Fruit fly (Drosophila melanogaster) whole organism, embryonic: Measurements from ENCODE around the gene CG33641.
A peak's percentile ranks its signal among the peaks of the same experiment; 100 is the strongest.

ENCODE experiments used
- CG10147 ChIP-seq: fragments of 200-800 bp; sonication (Bioruptor generic); optimal IDR thresholded peaks from 2 replicates; lab custom pipeline; 2019; ENCODE audit warnings: missing biosample characterization, mild to moderate bottlenecking, missing genetic modification characterization, moderate library complexity
- CG10267 ChIP-seq: fragments of 200-800 bp; sonication (Bioruptor generic); optimal IDR thresholded peaks from 2 replicates; lab custom pipeline; 2018; ENCODE audit warnings: missing biosample characterization, mild to moderate bottlenecking, missing genetic modification characterization, moderate library complexity
- CG11723 ChIP-seq: fragments of 200-800 bp; sonication (Bioruptor generic); optimal IDR thresholded peaks from 2 replicates; lab custom pipeline; 2017; ENCODE audit warnings: missing biosample characterization, mild to moderate bottlenecking, missing genetic modification characterization
- CG12942 ChIP-seq: fragments of 200-800 bp; sonication (Bioruptor generic); optimal IDR thresholded peaks from 3 replicates; lab custom pipeline; 2016; ENCODE audit warnings: missing biosample characterization, missing genetic modification characterization
- CG13287 ChIP-seq: fragments of 200-800 bp; sonication (Bioruptor generic); IDR thresholded peaks from 2 replicates; pipeline ENCODE4 v1.3.6; 2022; ENCODE audit warnings: missing biosample characterization, missing genetic modification characterization; ENCODE audit not compliant: partially characterized antibody
- CG13624 ChIP-seq: fragments of 200-800 bp; sonication (Bioruptor generic); optimal IDR thresholded peaks from 2 replicates; lab custom pipeline; 2016; ENCODE audit warnings: missing biosample characterization, missing genetic modification characterization
- CG13775 ChIP-seq: fragments of 200-800 bp; sonication (Bioruptor generic); optimal IDR thresholded peaks from 3 replicates; lab custom pipeline; 2017; ENCODE audit warnings: missing biosample characterization, mild to moderate bottlenecking, missing genetic modification characterization
- CG13894 ChIP-seq: fragments of 200-800 bp; sonication (Bioruptor generic); optimal IDR thresholded peaks from 3 replicates; lab custom pipeline; 2018; ENCODE audit warnings: missing biosample characterization, mild to moderate bottlenecking, missing genetic modification characterization, moderate library complexity
- CG14050 ChIP-seq: fragments of 200-800 bp; sonication (Bioruptor generic); IDR thresholded peaks from 3 replicates; pipeline ENCODE4 v1.3.6; 2022; ENCODE audit warnings: missing biosample characterization, missing genetic modification characterization
- CG15269 ChIP-seq: fragments of 200-800 bp; sonication (Bioruptor generic); optimal IDR thresholded peaks from 2 replicates; lab custom pipeline; 2018; ENCODE audit warnings: missing biosample characterization, mild to moderate bottlenecking, missing genetic modification characterization, moderate library complexity
- CG1603 ChIP-seq: fragments of 200-800 bp; sonication (Bioruptor generic); optimal IDR thresholded peaks from 2 replicates; lab custom pipeline; 2019; ENCODE audit warnings: missing biosample characterization, mild to moderate bottlenecking, missing genetic modification characterization, moderate library complexity
- CG16815 ChIP-seq: fragments of 200-800 bp; sonication (Bioruptor generic); optimal IDR thresholded peaks from 3 replicates; lab custom pipeline; 2017; ENCODE audit warnings: missing biosample characterization, mild to moderate bottlenecking, missing genetic modification characterization
- CG1792 ChIP-seq: fragments of 200-800 bp; sonication (Bioruptor generic); optimal IDR thresholded peaks from 2 replicates; lab custom pipeline; 2016; ENCODE audit warnings: missing biosample characterization, missing genetic modification characterization
- CG2712 ChIP-seq: fragments of 200-800 bp; optimal IDR thresholded peaks from 3 replicates; lab custom pipeline; 2019; ENCODE audit warnings: missing biosample characterization, mild to moderate bottlenecking, missing genetic modification characterization, moderate library complexity
- CG3065 ChIP-seq: fragments of 200-800 bp; sonication (Bioruptor generic); optimal IDR thresholded peaks from 2 replicates; lab custom pipeline; 2016; ENCODE audit warnings: missing biosample characterization, missing genetic modification characterization
- CG3163 ChIP-seq: fragments of 200-800 bp; sonication (Bioruptor generic); optimal IDR thresholded peaks from 3 replicates; lab custom pipeline; 2016; ENCODE audit warnings: missing biosample characterization, missing genetic modification characterization
- CG3995 ChIP-seq: fragments of 200-800 bp; sonication (Bioruptor generic); optimal IDR thresholded peaks from 3 replicates; lab custom pipeline; 2016; ENCODE audit warnings: missing biosample characterization, missing genetic modification characterization
- CG5953 ChIP-seq: fragments of 200-800 bp; sonication (Bioruptor generic); IDR thresholded peaks from 2 replicates; pipeline ENCODE4 v1.3.6; 2022; ENCODE audit warnings: missing biosample characterization, missing genetic modification characterization
- CG7963 ChIP-seq: fragments of 200-800 bp; sonication (Bioruptor generic); IDR thresholded peaks from 3 replicates; pipeline ENCODE4 v1.3.6; 2022; ENCODE audit warnings: missing biosample characterization, missing genetic modification characterization; ENCODE audit not compliant: partially characterized antibody
- CHES-1-like ChIP-seq: fragments of 200-800 bp; sonication (Bioruptor generic); optimal IDR thresholded peaks from 2 replicates; lab custom pipeline; 2016; ENCODE audit warnings: missing biosample characterization, missing genetic modification characterization
- Fer3 ChIP-seq: fragments of 200-800 bp; sonication (Bioruptor generic); optimal IDR thresholded peaks from 2 replicates; lab custom pipeline; 2018; ENCODE audit warnings: missing biosample characterization, mild to moderate bottlenecking, missing genetic modification characterization, moderate library complexity
- Gsc ChIP-seq: fragments of 200-800 bp; sonication (Bioruptor generic); IDR thresholded peaks from 2 replicates; pipeline ENCODE4 v1.3.6; 2022; ENCODE audit warnings: missing biosample characterization, missing genetic modification characterization
- Hand ChIP-seq: fragments of 200-800 bp; sonication (Bioruptor generic); optimal IDR thresholded peaks from 2 replicates; lab custom pipeline; 2017; ENCODE audit warnings: mild to moderate bottlenecking, missing biosample characterization, missing genetic modification reagents, missing genetic modification characterization
- Lim3 ChIP-seq: fragments of 200-800 bp; sonication (Bioruptor generic); IDR thresholded peaks from 2 replicates; pipeline ENCODE4 v1.3.6; 2022; ENCODE audit warnings: missing biosample characterization, missing genetic modification characterization
- MTF-1 ChIP-seq: fragments of 200-800 bp; sonication (Bioruptor generic); optimal IDR thresholded peaks from 2 replicates; lab custom pipeline; 2018; ENCODE audit warnings: missing biosample characterization, mild to moderate bottlenecking, missing genetic modification characterization, borderline replicate concordance
- Med ChIP-seq: fragments of 200-800 bp; sonication (Bioruptor generic); peaks from one replicate; lab custom pipeline; 2016; ENCODE audit warnings: missing biosample characterization, missing genetic modification characterization, mild to moderate bottlenecking, inconsistent platforms, moderate library complexity
- NFAT ChIP-seq: fragments of 200-800 bp; sonication (Bioruptor generic); IDR thresholded peaks from 2 replicates; pipeline ENCODE4 v1.3.6; 2022; ENCODE audit warnings: missing biosample characterization, missing genetic modification characterization
- Spps ChIP-seq: fragments of 200-800 bp; sonication (Bioruptor generic); optimal IDR thresholded peaks from 2 replicates; lab custom pipeline; 2018; ENCODE audit warnings: missing biosample characterization, mild to moderate bottlenecking, missing genetic modification characterization
- Tbp ChIP-seq: fragments of >200 bp; optimal IDR thresholded peaks from 2 replicates; lab custom pipeline; 2018; ENCODE audit warnings: missing biosample characterization, missing genetic modification characterization
- Vsx1 ChIP-seq: fragments of 200-800 bp; sonication (Bioruptor generic); optimal IDR thresholded peaks from 2 replicates; lab custom pipeline; 2017; ENCODE audit warnings: missing biosample characterization, mild to moderate bottlenecking, missing genetic modification characterization, missing genetic modification reagents
- croc ChIP-seq: fragments of 200-800 bp; sonication (Bioruptor generic); conservative IDR thresholded peaks from 3 replicates; pipeline ENCODE4 v1.3.6; 2022; ENCODE audit warnings: missing biosample characterization, missing genetic modification characterization
- fd64A ChIP-seq: fragments of 200-800 bp; sonication (Bioruptor generic); optimal IDR thresholded peaks from 3 replicates; lab custom pipeline; 2018; ENCODE audit warnings: missing biosample characterization, mild to moderate bottlenecking, missing genetic modification characterization
- ftz-f1 ChIP-seq: fragments of 200-800 bp; sonication (Bioruptor generic); optimal IDR thresholded peaks from 2 replicates; lab custom pipeline; 2016; ENCODE audit warnings: missing biosample characterization, missing genetic modification characterization
- grn ChIP-seq: fragments of 200-800 bp; sonication (Bioruptor generic); optimal IDR thresholded peaks from 3 replicates; lab custom pipeline; 2017; ENCODE audit warnings: missing biosample characterization, missing genetic modification characterization
- kni ChIP-seq: fragments of 200-800 bp; sonication (Bioruptor generic); optimal IDR thresholded peaks from 3 replicates; lab custom pipeline; 2017; ENCODE audit warnings: mild to moderate bottlenecking, missing biosample characterization, missing genetic modification reagents, missing genetic modification characterization
- lmd ChIP-seq: fragments of 200-800 bp; sonication (Bioruptor generic); IDR thresholded peaks from 2 replicates; pipeline ENCODE4 v1.3.6; 2022; ENCODE audit warnings: missing biosample characterization, missing genetic modification characterization
- lov ChIP-seq, 2 experiments: fragments of 200-800 bp in 1 of 2; fragments of >200 bp in 1 of 2; sonication (Bioruptor generic) in 1 of 2; IDR thresholded peaks in 1 of 2; optimal IDR thresholded peaks in 1 of 2; 2 replicates in 1 of 2; 3 replicates in 1 of 2; pipeline versions ENCODE4 v1.3.6 to Lab custom; 2017 to 2022; ENCODE audit warnings: missing biosample characterization in 1 of 2, missing genetic modification characterization in 1 of 2
- mld ChIP-seq: fragments of 200-800 bp; sonication (Bioruptor generic); IDR thresholded peaks from 3 replicates; pipeline ENCODE4 v1.3.6; 2022; ENCODE audit warnings: missing biosample characterization, missing genetic modification characterization; ENCODE audit not compliant: partially characterized antibody
- nau ChIP-seq: fragments of 200-800 bp; sonication (Bioruptor generic); optimal IDR thresholded peaks from 3 replicates; lab custom pipeline; 2017; ENCODE audit warnings: missing biosample characterization, mild to moderate bottlenecking, missing genetic modification characterization, missing genetic modification reagents
- org-1 ChIP-seq: fragments of 200-800 bp; sonication (Bioruptor generic); optimal IDR thresholded peaks from 2 replicates; lab custom pipeline; 2017; ENCODE audit warnings: missing biosample characterization, missing genetic modification characterization
- phol ChIP-seq: fragments of 200-800 bp; sonication (Bioruptor generic); optimal IDR thresholded peaks from 3 replicates; lab custom pipeline; 2018; ENCODE audit warnings: missing biosample characterization, mild to moderate bottlenecking, missing genetic modification characterization, moderate library complexity
- pnt ChIP-seq: fragments of 200-800 bp; sonication (Bioruptor generic); optimal IDR thresholded peaks from 3 replicates; lab custom pipeline; 2016; ENCODE audit warnings: missing biosample characterization, missing genetic modification characterization
- repo ChIP-seq: fragments of 200-800 bp; sonication (Bioruptor generic); optimal IDR thresholded peaks from 2 replicates; lab custom pipeline; 2016; ENCODE audit warnings: missing biosample characterization, missing genetic modification characterization
- schlank ChIP-seq: fragments of 200-800 bp; sonication (Bioruptor generic); optimal IDR thresholded peaks from 2 replicates; lab custom pipeline; 2018; ENCODE audit warnings: missing biosample characterization, mild to moderate bottlenecking, missing genetic modification characterization
- tio ChIP-seq: fragments of 200-800 bp; sonication (Bioruptor generic); optimal IDR thresholded peaks from 2 replicates; lab custom pipeline; 2017; ENCODE audit warnings: missing biosample characterization, missing genetic modification characterization, inconsistent platforms
- ttk ChIP-seq: fragments of 200-800 bp; sonication (Bioruptor generic); IDR thresholded peaks from 2 replicates; pipeline ENCODE4 v2.1.2; 2022; ENCODE audit warnings: missing biosample characterization, missing genetic modification characterization
- wdn ChIP-seq: fragments of 200-800 bp; sonication (Bioruptor generic); IDR thresholded peaks from 2 replicates; pipeline ENCODE4 v1.3.6; 2022; ENCODE audit warnings: missing biosample characterization, missing genetic modification characterization

The CG33641 gene

dm6 chr2L:13548786-13549780, 20.2 kb downstream of the CG33641 start, which contains the start of gene B4 (continued):
- TF ChIP-seq Med (GFP tag; lab: Kevin White, UChicago) (peak; percentile 95), repo (peak; percentile 44), CG10147 (GFP tag; lab: Kevin White, UChicago) (no peak), CG12942 (GFP tag; lab: Kevin White, UChicago) (no peak), schlank (peak; percentile 41), CG13624 (GFP tag; lab: Kevin White, UChicago) (peak; percentile 42), CG11723 (GFP tag; lab: Kevin White, UChicago) (peak; percentile 3), CHES-1-like (GFP tag; lab: Kevin White, UChicago) (peak; percentile 13), lov (optimal IDR thresholded peaks at IDR 0.05; lab: Kevin White, UChicago) (no peak), lov (GFP tag; IDR thresholded peaks at IDR 0.05; lab: Robert Waterston, UW) (no peak; the same call in 2 of the 3 replicates), CG14050 (GFP tag; lab: Robert Waterston, UW) (no peak; the same call in 2 of the 3 replicates), MTF-1 (GFP tag; lab: Kevin White, UChicago) (peak; percentile 79), CG1792 (no peak), Gsc (no peak), CG2712 (no peak), phol (tag; lab: Kevin White, UChicago) (peak; percentile 68), croc (GFP tag; lab: Robert Waterston, UW) (no peak), CG5953 (GFP tag; lab: Robert Waterston, UW) (peak; percentile 65; the same call in 1 of the 2 replicates), CG10267 (tag; lab: Kevin White, UChicago) (no peak), tio (no peak), nau (GFP tag; lab: Kevin White, UChicago) (no peak), Hand (GFP tag; lab: Kevin White, UChicago) (no peak), CG13775 (GFP tag; lab: Kevin White, UChicago) (no peak), CG7963 (GFP tag; lab: Robert Waterston, UW) (no peak), CG3065 (no peak), fd64A (GFP tag; lab: Kevin White, UChicago) (peak; percentile 69), CG3995 (GFP tag; lab: Kevin White, UChicago) (no peak), CG16815 (GFP tag; lab: Kevin White, UChicago) (no peak), Fer3 (peak; percentile 15), CG13894 (tag; lab: Kevin White, UChicago) (peak; percentile 67), wdn (GFP tag; lab: Robert Waterston, UW) (peak; percentile 58; the same call in 1 of the 2 replicates), org-1 (GFP tag; lab: Kevin White, UChicago) (peak; percentile 23), CG15269 (tag; lab: Kevin White, UChicago) (peak; percentile 9), kni (GFP tag; lab: Kevin White, UChicago) (peak; percentile 64), lmd (GFP tag; lab: Robert Waterston, UW) (no peak; the same call in 1 of the 2 replicates), Vsx1 (GFP tag; lab: Kevin White, UChicago) (no peak), Spps (tag; lab: Kevin White, UChicago) (no peak), CG13287 (GFP tag; lab: Robert Waterston, UW) (peak; percentile 66), mld (GFP tag; lab: Robert Waterston, UW) (no peak), Tbp (GFP tag; lab: Kevin White, UChicago) (no peak), ttk (GFP tag; lab: Robert Waterston, UW) (0 out of 2 replicates have a peak, but pooled peaks have one; percentile 37), ftz-f1 (GFP tag; lab: Kevin White, UChicago) (peak; percentile 61), CG3163 (GFP tag; lab: Kevin White, UChicago) (no peak), grn (GFP tag; lab: Kevin White, UChicago) (peak; percentile 9), CG1603 (tag; lab: Kevin White, UChicago) (peak; percentile 59), pnt (no peak), NFAT (peak; percentile 74; the same call in 1 of the 2 replicates), Lim3 (GFP tag; lab: Robert Waterston, UW) (no peak)
